Worm (Caenorhabditis elegans): ENCODE data around the gene srw-102.

DNA sequence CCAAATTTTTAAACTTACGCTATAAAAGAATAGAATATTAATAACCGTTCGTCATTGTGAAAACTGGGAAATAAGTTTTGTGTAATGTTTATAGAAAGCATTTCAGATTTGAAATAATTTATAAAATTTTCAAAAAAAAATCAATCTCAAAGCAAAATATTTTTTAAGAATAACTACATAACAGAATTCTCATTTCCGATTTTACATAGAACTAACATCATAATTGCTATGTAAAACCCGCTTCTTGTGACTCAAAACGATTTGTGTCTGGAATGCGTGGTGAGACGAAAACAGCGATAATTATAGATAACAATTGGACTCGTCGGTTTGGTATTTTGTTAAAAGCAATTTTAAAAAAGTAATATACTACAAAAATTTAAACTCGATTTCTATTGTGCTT lies 39.3 kb upstream of the srw-102 start, which contains the start of gene srw-91:
- TF ChIP-seq ztf-11 (tag; optimal IDR thresholded peaks at IDR 0.05) = no peak
- no peak for TF ChIP-seq nhr-28 (tag; optimal IDR thresholded peaks at IDR 0.05)
- TF ChIP-seq unc-62 (GFP tag; optimal IDR thresholded peaks at IDR 0.05) = no peak
- no peak for TF ChIP-seq ceh-43 (GFP tag; optimal IDR thresholded peaks at IDR 0.05)
- TF ChIP-seq ceh-83 (GFP tag; optimal IDR thresholded peaks at IDR 0.05) = no peak
- no peak for TF ChIP-seq ceh-39 (tag; optimal IDR thresholded peaks at IDR 0.05)
- TF ChIP-seq mep-1 (tag; optimal IDR thresholded peaks at IDR 0.05) = no peak
- no peak for TF ChIP-seq snpc-4 (tag; optimal IDR thresholded peaks at IDR 0.05)
- TF ChIP-seq unc-39 (tag; optimal IDR thresholded peaks at IDR 0.05) = no peak

Data from whole organism, mixed stage, embryonic.